Fruit fly (Drosophila melanogaster) whole organism, wandering third instar larva: Measurements from ENCODE around the gene CG10725.

ENCODE experiments used
- Abd-B ChIP-seq: fragments of >200 bp; optimal IDR thresholded peaks from 2 replicates; lab custom pipeline; 2017; ENCODE audit warnings: missing biosample characterization, missing genetic modification characterization
- h ChIP-seq: fragments of 200-800 bp; sonication (Bioruptor generic); optimal IDR thresholded peaks from 3 replicates; lab custom pipeline; 2016; ENCODE audit warnings: missing biosample characterization, mild to moderate bottlenecking, missing genetic modification characterization
- lola ChIP-seq: fragments of >200 bp; optimal IDR thresholded peaks from 2 replicates; lab custom pipeline; 2017; ENCODE audit warnings: missing biosample characterization, missing genetic modification characterization
- pan ChIP-seq: fragments of >200 bp; optimal IDR thresholded peaks from 2 replicates; lab custom pipeline; 2017

DNA sequence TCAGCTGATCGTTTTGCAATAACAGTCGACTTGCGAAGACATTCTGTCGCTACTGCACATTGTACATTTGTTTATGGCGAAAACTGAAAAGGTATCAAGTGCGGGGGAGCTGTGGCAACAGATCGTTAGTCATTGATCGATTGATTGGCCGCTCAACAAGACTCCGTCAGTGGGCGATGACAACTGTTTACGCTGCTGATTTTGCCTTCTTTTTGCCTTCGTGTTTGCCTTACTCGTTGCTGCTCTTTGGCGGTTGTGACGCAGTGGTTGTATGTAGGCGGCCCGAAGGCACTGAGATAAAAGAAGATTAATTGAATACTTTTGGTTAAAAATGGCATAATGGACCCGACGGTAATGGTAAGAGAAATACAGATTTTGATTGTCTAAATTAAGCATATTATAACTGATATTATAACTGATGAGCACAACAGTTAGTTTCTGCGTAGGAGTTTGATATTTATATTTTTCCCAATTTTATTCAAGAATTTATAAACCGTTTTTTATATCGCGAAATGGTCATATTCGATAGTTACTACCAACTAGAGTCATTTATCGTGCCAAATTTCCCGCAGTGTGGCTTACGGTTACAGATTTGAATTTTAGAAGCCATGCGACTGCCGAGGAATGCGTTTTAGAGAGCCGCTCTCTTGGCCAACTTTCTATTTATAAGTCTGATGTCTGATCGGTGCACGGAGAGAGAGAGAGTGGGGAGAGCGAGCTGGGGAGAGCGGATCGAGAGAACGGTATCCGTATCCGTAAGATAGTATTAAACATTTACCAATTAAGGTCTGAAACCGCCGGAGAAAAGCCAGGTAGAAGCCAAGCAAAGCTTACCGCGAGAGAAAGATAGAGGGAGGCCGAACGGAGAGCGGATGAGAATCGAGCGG lies 39.1 kb downstream of the CG10725 start:
- TF ChIP-seq pan: no peak
- no peak for TF ChIP-seq lola (GFP tag; lab: Kevin White, UChicago)
- no peak for TF ChIP-seq Abd-B
- TF ChIP-seq h (GFP tag; lab: Kevin White, UChicago): peak; percentile 93
